Fruit fly (Drosophila melanogaster) whole organism, embryonic: ENCODE measurements around the gene CG16972.
A peak's percentile ranks its signal among the peaks of the same experiment; 100 is the strongest.

Experiments
- ATbp ChIP-seq: fragments of 200-800 bp; sonication (Bioruptor generic); optimal IDR thresholded peaks from 2 replicates; lab custom pipeline; 2017; ENCODE audit warnings: missing biosample characterization, mild to moderate bottlenecking, missing genetic modification characterization, missing genetic modification reagents
- Antp ChIP-seq: fragments of 200-800 bp; sonication (Bioruptor generic); optimal IDR thresholded peaks from 3 replicates; lab custom pipeline; 2016; ENCODE audit warnings: missing biosample characterization, missing genetic modification characterization
- CG10267 ChIP-seq: fragments of 200-800 bp; sonication (Bioruptor generic); optimal IDR thresholded peaks from 2 replicates; lab custom pipeline; 2018; ENCODE audit warnings: missing biosample characterization, mild to moderate bottlenecking, missing genetic modification characterization, moderate library complexity
- CG11696 ChIP-seq: fragments of 200-800 bp; sonication (Bioruptor generic); IDR thresholded peaks from 2 replicates; pipeline ENCODE4 v1.3.6; 2022; ENCODE audit warnings: missing biosample characterization, missing genetic modification characterization
- CG12155 ChIP-seq: fragments of 200-800 bp; sonication (Bioruptor generic); optimal IDR thresholded peaks from 3 replicates; lab custom pipeline; 2016; ENCODE audit warnings: missing biosample characterization, missing genetic modification characterization
- CG14860 ChIP-seq: fragments of 200-800 bp; sonication (Bioruptor generic); IDR thresholded peaks from 3 replicates; pipeline ENCODE4 v1.3.6; 2022; ENCODE audit warnings: missing biosample characterization, missing genetic modification characterization; ENCODE audit not compliant: partially characterized antibody
- CG1832 ChIP-seq: fragments of 200-800 bp; sonication (Bioruptor generic); optimal IDR thresholded peaks from 2 replicates; lab custom pipeline; 2017; ENCODE audit warnings: missing biosample characterization, mild to moderate bottlenecking, missing genetic modification characterization, inconsistent platforms
- CG18599 ChIP-seq: fragments of 200-800 bp; sonication (Bioruptor generic); optimal IDR thresholded peaks from 3 replicates; lab custom pipeline; 2017; ENCODE audit warnings: missing biosample characterization, missing genetic modification characterization, mild to moderate bottlenecking, moderate library complexity, missing genetic modification reagents
- CG2116 ChIP-seq: fragments of 200-800 bp; sonication (Bioruptor generic); optimal IDR thresholded peaks from 3 replicates; lab custom pipeline; 2018; ENCODE audit warnings: missing biosample characterization, mild to moderate bottlenecking, missing genetic modification characterization
- CG30020 ChIP-seq: fragments of 200-800 bp; optimal IDR thresholded peaks from 2 replicates; lab custom pipeline; 2019; ENCODE audit warnings: missing biosample characterization, mild to moderate bottlenecking, missing genetic modification characterization, moderate library complexity
- CG31224 ChIP-seq: fragments of 200-800 bp; sonication (Bioruptor generic); IDR thresholded peaks from 2 replicates; pipeline ENCODE4 v1.3.6; 2022; ENCODE audit warnings: missing biosample characterization, missing genetic modification characterization
- CG3995 ChIP-seq: fragments of 200-800 bp; sonication (Bioruptor generic); optimal IDR thresholded peaks from 3 replicates; lab custom pipeline; 2016; ENCODE audit warnings: missing biosample characterization, missing genetic modification characterization
- CG42726 ChIP-seq: fragments of 200-800 bp; sonication (Bioruptor generic); IDR thresholded peaks from 2 replicates; pipeline ENCODE4 v1.3.6; 2022; ENCODE audit warnings: missing biosample characterization, missing genetic modification characterization; ENCODE audit not compliant: partially characterized antibody
- CG6791 ChIP-seq: fragments of 200-800 bp; sonication (Bioruptor generic); IDR thresholded peaks from 3 replicates; pipeline ENCODE4 v1.3.6; 2022; ENCODE audit warnings: missing biosample characterization, missing genetic modification characterization; ENCODE audit not compliant: partially characterized antibody
- CG7786 ChIP-seq: fragments of 200-800 bp; sonication (Bioruptor generic); optimal IDR thresholded peaks from 2 replicates; lab custom pipeline; 2016; ENCODE audit warnings: missing biosample characterization, missing genetic modification characterization
- CG7963 ChIP-seq: fragments of 200-800 bp; sonication (Bioruptor generic); IDR thresholded peaks from 3 replicates; pipeline ENCODE4 v1.3.6; 2022; ENCODE audit warnings: missing biosample characterization, missing genetic modification characterization; ENCODE audit not compliant: partially characterized antibody
- CG7987 ChIP-seq: fragments of 200-800 bp; sonication (Bioruptor generic); optimal IDR thresholded peaks from 2 replicates; lab custom pipeline; 2018; ENCODE audit warnings: missing biosample characterization, mild to moderate bottlenecking, missing genetic modification characterization, moderate library complexity
- CG8290 ChIP-seq, 3 experiments: fragments of 200-800 bp; sonication (Bioruptor generic); optimal IDR thresholded peaks; 2 replicates each; lab custom pipeline; 2016 to 2019; ENCODE audit warnings: missing biosample characterization in 3 of 3, missing genetic modification characterization in 3 of 3, mild to moderate bottlenecking in 2 of 3, moderate library complexity in 1 of 3
- CrebB ChIP-seq: fragments of 200-800 bp; sonication (Bioruptor generic); optimal IDR thresholded peaks from 3 replicates; lab custom pipeline; 2018; ENCODE audit warnings: missing biosample characterization, mild to moderate bottlenecking, missing genetic modification characterization
- Dref ChIP-seq: fragments of 200-800 bp; sonication (Bioruptor generic); IDR thresholded peaks from 2 replicates; pipeline ENCODE4 v1.3.6; 2022; ENCODE audit warnings: missing biosample characterization, missing genetic modification characterization
- E2f1 ChIP-seq: fragments of 200-800 bp; sonication (Bioruptor generic); IDR thresholded peaks from 2 replicates; pipeline ENCODE4 v1.3.6; 2022; ENCODE audit warnings: missing biosample characterization, missing genetic modification characterization
- E2f2 ChIP-seq: fragments of 200-800 bp; sonication (Bioruptor generic); IDR thresholded peaks from 2 replicates; pipeline ENCODE4 v1.3.6; 2022; ENCODE audit warnings: missing biosample characterization, missing genetic modification characterization
- Elba2 ChIP-seq: fragments of 200-800 bp; sonication (Bioruptor generic); optimal IDR thresholded peaks from 3 replicates; lab custom pipeline; 2016; ENCODE audit warnings: missing biosample characterization, missing genetic modification characterization
- Mad ChIP-seq: fragments of 200-800 bp; sonication (Bioruptor generic); optimal IDR thresholded peaks from 2 replicates; lab custom pipeline; 2016; ENCODE audit warnings: missing biosample characterization, missing genetic modification characterization
- Med ChIP-seq: fragments of 200-800 bp; sonication (Bioruptor generic); peaks from one replicate; lab custom pipeline; 2016; ENCODE audit warnings: missing biosample characterization, missing genetic modification characterization, mild to moderate bottlenecking, inconsistent platforms, moderate library complexity
- Neu2 ChIP-seq: fragments of 200-800 bp; sonication (Bioruptor generic); optimal IDR thresholded peaks from 3 replicates; lab custom pipeline; 2016; ENCODE audit warnings: missing biosample characterization, missing genetic modification characterization, borderline replicate concordance
- Opbp ChIP-seq: fragments of 200-800 bp; sonication (Bioruptor generic); IDR thresholded peaks from 3 replicates; pipeline ENCODE4 v1.3.6; 2022; ENCODE audit warnings: missing biosample characterization, missing genetic modification characterization; ENCODE audit not compliant: partially characterized antibody
- Sin3A ChIP-seq: fragments of >200 bp; optimal IDR thresholded peaks from 2 replicates; lab custom pipeline; 2018
- Sox100B ChIP-seq: fragments of 200-800 bp; sonication (Bioruptor generic); optimal IDR thresholded peaks from 3 replicates; lab custom pipeline; 2018; ENCODE audit warnings: missing biosample characterization, mild to moderate bottlenecking, missing genetic modification characterization
- Stat92E ChIP-seq, 3 experiments: fragments of >200 bp in 2 of 3; fragments of 200-800 bp in 1 of 3; sonication (Bioruptor generic) in 1 of 3; optimal IDR thresholded peaks; 2 replicates each; lab custom pipeline; 2017 to 2019; ENCODE audit warnings: missing biosample characterization in 3 of 3, missing genetic modification characterization in 3 of 3, mild to moderate bottlenecking in 1 of 3, moderate library complexity in 1 of 3
- bigmax ChIP-seq: fragments of 200-800 bp; sonication (Bioruptor generic); optimal IDR thresholded peaks from 2 replicates; lab custom pipeline; 2018; ENCODE audit warnings: missing biosample characterization, mild to moderate bottlenecking, missing genetic modification characterization
- disco-r ChIP-seq: fragments of 200-800 bp; sonication (Bioruptor generic); optimal IDR thresholded peaks from 2 replicates; lab custom pipeline; 2016; ENCODE audit warnings: missing biosample characterization, missing genetic modification characterization
- fd64A ChIP-seq: fragments of 200-800 bp; sonication (Bioruptor generic); optimal IDR thresholded peaks from 3 replicates; lab custom pipeline; 2018; ENCODE audit warnings: missing biosample characterization, mild to moderate bottlenecking, missing genetic modification characterization
- gce ChIP-seq: fragments of 200-800 bp; sonication (Bioruptor generic); IDR thresholded peaks from 3 replicates; pipeline ENCODE4 v1.3.6; 2022; ENCODE audit warnings: missing biosample characterization, missing genetic modification characterization
- gro ChIP-seq: fragments of 200-800 bp; sonication (Bioruptor generic); optimal IDR thresholded peaks from 2 replicates; lab custom pipeline; 2016; ENCODE audit warnings: missing biosample characterization, missing genetic modification characterization
- gt ChIP-seq: fragments of 200-800 bp; sonication (Bioruptor generic); IDR thresholded peaks from 2 replicates; pipeline ENCODE4 v1.3.6; 2022; ENCODE audit warnings: missing biosample characterization, missing genetic modification characterization
- hb ChIP-seq: fragments of 200-800 bp; sonication (Bioruptor generic); IDR thresholded peaks from 3 replicates; pipeline ENCODE4 v1.3.6; 2022; ENCODE audit warnings: missing biosample characterization, missing genetic modification characterization; ENCODE audit not compliant: partially characterized antibody
- lbe ChIP-seq: fragments of 200-800 bp; sonication (Bioruptor generic); optimal IDR thresholded peaks from 2 replicates; lab custom pipeline; 2016; ENCODE audit warnings: missing biosample characterization, mild to moderate bottlenecking, missing genetic modification characterization
- lmd ChIP-seq: fragments of 200-800 bp; sonication (Bioruptor generic); IDR thresholded peaks from 2 replicates; pipeline ENCODE4 v1.3.6; 2022; ENCODE audit warnings: missing biosample characterization, missing genetic modification characterization
- lov ChIP-seq, 2 experiments: fragments of 200-800 bp in 1 of 2; fragments of >200 bp in 1 of 2; sonication (Bioruptor generic) in 1 of 2; IDR thresholded peaks in 1 of 2; optimal IDR thresholded peaks in 1 of 2; 2 replicates in 1 of 2; 3 replicates in 1 of 2; pipeline versions ENCODE4 v1.3.6 to Lab custom; 2017 to 2022; ENCODE audit warnings: missing biosample characterization in 1 of 2, missing genetic modification characterization in 1 of 2
- p53 ChIP-seq: fragments of 200-800 bp; sonication (Bioruptor generic); optimal IDR thresholded peaks from 2 replicates; lab custom pipeline; 2016; ENCODE audit warnings: missing biosample characterization, missing genetic modification characterization
- phol ChIP-seq: fragments of 200-800 bp; sonication (Bioruptor generic); optimal IDR thresholded peaks from 3 replicates; lab custom pipeline; 2018; ENCODE audit warnings: missing biosample characterization, mild to moderate bottlenecking, missing genetic modification characterization, moderate library complexity
- sens ChIP-seq: fragments of 200-800 bp; sonication (Bioruptor generic); peaks from one replicate; lab custom pipeline; 2016; ENCODE audit warnings: missing biosample characterization, missing genetic modification characterization
- shn ChIP-seq: fragments of 200-800 bp; sonication (Bioruptor generic); optimal IDR thresholded peaks from 3 replicates; lab custom pipeline; 2016; ENCODE audit warnings: missing biosample characterization, missing genetic modification characterization
- sob ChIP-seq: fragments of 200-800 bp; sonication (Bioruptor generic); IDR thresholded peaks from 2 replicates; pipeline ENCODE4 v1.3.6; 2022; ENCODE audit warnings: missing biosample characterization, missing genetic modification characterization
- tup ChIP-seq: fragments of 200-800 bp; sonication (Bioruptor generic); optimal IDR thresholded peaks from 2 replicates; lab custom pipeline; 2016; ENCODE audit warnings: missing biosample characterization, mild to moderate bottlenecking, missing genetic modification characterization, moderate library complexity
- vnd ChIP-seq: fragments of 200-800 bp; sonication (Bioruptor generic); IDR thresholded peaks from 3 replicates; pipeline ENCODE4 v1.3.6; 2022; ENCODE audit warnings: missing biosample characterization, missing genetic modification characterization; ENCODE audit not compliant: partially characterized antibody
- z ChIP-seq: fragments of 200-800 bp; sonication (Bioruptor generic); IDR thresholded peaks from 3 replicates; pipeline ENCODE4 v1.3.6; 2022; ENCODE audit warnings: missing biosample characterization, missing genetic modification characterization

CG16972 gene

DNA sequence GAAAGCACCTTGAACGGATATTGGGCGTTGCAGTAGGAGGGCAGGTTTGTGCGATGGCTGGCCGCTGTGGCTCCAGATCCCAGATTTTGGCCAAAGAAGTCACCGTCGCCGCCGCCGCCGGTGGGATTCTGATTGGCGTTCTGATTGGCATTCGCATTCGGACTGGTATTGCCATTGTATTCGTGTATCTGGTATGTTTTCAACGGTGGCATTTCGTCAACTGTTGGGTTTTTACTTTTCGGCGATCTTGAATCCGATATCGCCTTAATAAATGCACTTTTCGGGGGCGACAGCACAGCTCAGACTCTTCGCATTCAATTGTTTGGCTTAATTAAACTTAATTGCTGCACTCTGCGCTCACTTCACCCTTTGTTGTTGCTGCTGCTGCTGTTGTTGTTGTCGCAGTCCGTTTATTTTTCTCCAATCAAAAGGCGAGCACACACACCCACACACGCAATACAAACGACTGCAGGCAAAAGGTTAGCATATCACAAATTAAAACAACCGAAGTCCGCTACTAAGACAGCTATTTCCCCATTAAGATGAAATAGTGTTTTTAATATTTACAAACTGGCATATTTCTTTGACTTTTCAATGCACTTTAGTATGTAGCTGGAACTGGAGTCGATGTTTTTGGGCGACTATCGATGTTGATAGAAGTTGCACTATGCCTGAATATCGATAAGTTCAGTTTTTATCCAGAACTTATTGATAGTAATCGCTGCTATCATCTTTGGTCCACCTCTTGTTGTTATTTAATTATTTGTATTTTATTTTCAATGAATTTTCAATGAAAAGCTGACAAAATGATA lies 16.4 kb upstream of the CG16972 start, which contains the start of the genes CG9426 and mRF1 (continued):
- TF ChIP-seq lbe (GFP tag; lab: Kevin White, UChicago) (peak; percentile 34), lmd (GFP tag; lab: Robert Waterston, UW) (no peak), Sin3A (peak; percentile 59), z (GFP tag; lab: Robert Waterston, UW) (no peak), gro (GFP tag; lab: Kevin White, UChicago) (peak; percentile 35), Dref (GFP tag; lab: Robert Waterston, UW) (peak; percentile 96), CG12155 (GFP tag; lab: Kevin White, UChicago) (peak; percentile 17), Opbp (GFP tag; lab: Robert Waterston, UW) (peak; percentile 97), lov (optimal IDR thresholded peaks at IDR 0.05; lab: Kevin White, UChicago) (no peak), lov (GFP tag; IDR thresholded peaks at IDR 0.05; lab: Robert Waterston, UW) (no peak), tup (GFP tag; lab: Kevin White, UChicago) (no peak), CG42726 (GFP tag; lab: Robert Waterston, UW) (peak; percentile 97), CrebB (no peak), Mad (GFP tag; lab: Kevin White, UChicago) (no peak), fd64A (GFP tag; lab: Kevin White, UChicago) (no peak), gce (GFP tag; lab: Robert Waterston, UW) (no peak), Med (GFP tag; lab: Kevin White, UChicago) (peak; percentile 91), vnd (GFP tag; lab: Robert Waterston, UW) (peak; percentile 95), CG6791 (GFP tag; lab: Robert Waterston, UW) (peak; percentile 97), gt (GFP tag; lab: Robert Waterston, UW) (no peak), ATbp (GFP tag; lab: Kevin White, UChicago) (no peak), bigmax (GFP tag; lab: Kevin White, UChicago) (no peak), hb (peak; percentile 94), Elba2 (GFP tag; lab: Kevin White, UChicago) (peak; percentile 86), shn (GFP tag; lab: Kevin White, UChicago) (no peak), CG18599 (no peak), CG8290 (GFP tag; optimal IDR thresholded peaks at IDR 0.05; lab: Kevin White, UChicago) (no peak), CG8290 (tag; optimal IDR thresholded peaks at IDR 0.05; lab: Kevin White, UChicago) (no peak), CG7987 (peak; percentile 37), CG11696 (GFP tag; lab: Robert Waterston, UW) (no peak), CG7963 (GFP tag; lab: Robert Waterston, UW) (peak; percentile 96), p53 (GFP tag; lab: Kevin White, UChicago) (peak; percentile 31), E2f2 (GFP tag; lab: Robert Waterston, UW) (peak; percentile 23; the same call in 1 of the 2 replicates), Antp (GFP tag; lab: Kevin White, UChicago) (no peak), CG14860 (GFP tag; lab: Robert Waterston, UW) (peak; percentile 94), disco-r (GFP tag; lab: Kevin White, UChicago) (no peak), Stat92E (GFP tag; optimal IDR thresholded peaks at IDR 0.05; lab: Kevin White, UChicago) (peak in 1 of 3 experiments; percentile 34), sob (GFP tag; lab: Robert Waterston, UW) (peak; percentile 43; the same call in 1 of the 2 replicates), E2f1 (GFP tag; lab: Robert Waterston, UW) (no peak), sens (GFP tag; lab: Kevin White, UChicago) (peak; percentile 88), CG2116 (GFP tag; lab: Kevin White, UChicago) (peak; percentile 92), phol (tag; lab: Kevin White, UChicago) (peak; percentile 22), CG1832 (no peak), CG31224 (GFP tag; lab: Robert Waterston, UW) (no peak), CG30020 (tag; lab: Kevin White, UChicago) (peak; percentile 51), Sox100B (no peak), CG10267 (tag; lab: Kevin White, UChicago) (peak; percentile 77), Neu2 (GFP tag; lab: Kevin White, UChicago) (peak; percentile 21), CG3995 (peak; percentile 62), CG7786 (GFP tag; lab: Kevin White, UChicago) (no peak)
